Worm (Caenorhabditis elegans) whole organism, L2 larva: Measurements from ENCODE around the gene fbxa-86.

Source experiments
- elt-1 ChIP-seq: fragments of 150-350 bp; optimal IDR thresholded peaks from 2 replicates; lab custom pipeline; 2014; ENCODE audit warnings: missing biosample characterization, missing genetic modification characterization
- lin-13 ChIP-seq: fragments of 150-350 bp; optimal IDR thresholded peaks from 2 replicates; lab custom pipeline; 2014; ENCODE audit warnings: missing biosample characterization, missing genetic modification reagents, missing genetic modification characterization

- no peak for TF ChIP-seq lin-13 (GFP tag; lab: Kevin White, UChicago)
- TF ChIP-seq elt-1 (tag; lab: Kevin White, UChicago) = no peak
These were observed 47.3 kb downstream of the fbxa-86 start, which contains the start of gene T08B6.9 for ce11 chrIV:4890543-4890942.
